Worm (Caenorhabditis elegans) whole organism, late embryonic: ENCODE measurements around the gene rol-8.

Source experiments
- C08G9.2 ChIP-seq: sonication (generic microtip); optimal IDR thresholded peaks from 2 replicates; lab custom pipeline; 2016; ENCODE audit warnings: mild to moderate bottlenecking, missing genetic modification characterization, moderate library complexity, missing compliant biosample characterization
- F13H6.1 ChIP-seq: sonication (generic microtip); optimal IDR thresholded peaks from 2 replicates; lab custom pipeline; 2016; ENCODE audit warnings: missing genetic modification characterization, missing compliant biosample characterization
- K09A11.1 ChIP-seq: sonication (generic microtip); optimal IDR thresholded peaks from 2 replicates; lab custom pipeline; 2017; ENCODE audit warnings: antibody characterized with exemption, mild to moderate bottlenecking, missing genetic modification characterization, missing compliant biosample characterization; ENCODE audit not compliant: insufficient read depth
- Y22D7AL.16 ChIP-seq: sonication (generic microtip); optimal IDR thresholded peaks from 2 replicates; lab custom pipeline; 2016; ENCODE audit warnings: missing genetic modification characterization, missing compliant biosample characterization
- ahr-1 ChIP-seq: sonication (generic microtip); optimal IDR thresholded peaks from 2 replicates; lab custom pipeline; 2016; ENCODE audit warnings: missing genetic modification characterization, missing compliant biosample characterization
- ama-1 ChIP-seq: fragments of 150-350 bp; optimal IDR thresholded peaks from 2 replicates; lab custom pipeline; 2014
- ceh-18 ChIP-seq: sonication (generic microtip); optimal IDR thresholded peaks from 2 replicates; lab custom pipeline; 2016; ENCODE audit warnings: missing genetic modification characterization, missing compliant biosample characterization
- ceh-2 ChIP-seq: sonication (generic microtip); optimal IDR thresholded peaks from 2 replicates; lab custom pipeline; 2016; ENCODE audit warnings: missing genotype, missing genetic modification characterization, missing compliant biosample characterization
- ceh-24 ChIP-seq: sonication (generic microtip); optimal IDR thresholded peaks from 2 replicates; lab custom pipeline; 2016; ENCODE audit warnings: mild to moderate bottlenecking, missing genetic modification characterization, missing compliant biosample characterization
- ceh-30 ChIP-seq: fragments of 150-350 bp; optimal IDR thresholded peaks from 2 replicates; lab custom pipeline; 2014; ENCODE audit warnings: missing biosample characterization, missing genetic modification characterization
- ceh-31 ChIP-seq: sonication (generic microtip); optimal IDR thresholded peaks from 2 replicates; lab custom pipeline; 2016; ENCODE audit warnings: missing genetic modification characterization, missing compliant biosample characterization
- ceh-34 ChIP-seq: sonication (generic microtip); optimal IDR thresholded peaks from 2 replicates; lab custom pipeline; 2016; ENCODE audit warnings: mild to moderate bottlenecking, missing genetic modification characterization, missing compliant biosample characterization
- ceh-45 ChIP-seq: fragments of 200-800 bp; sonication (Bioruptor generic); IDR thresholded peaks from 2 replicates; pipeline ENCODE4 v1.3.6; 2022; ENCODE audit warnings: missing genetic modification reagents, missing genetic modification characterization, missing compliant biosample characterization
- ceh-6 ChIP-seq: fragments of 200-800 bp; sonication (Bioruptor generic); optimal IDR thresholded peaks from 2 replicates; lab custom pipeline; 2018; ENCODE audit warnings: mild to moderate bottlenecking, missing genetic modification characterization, missing compliant biosample characterization
- elt-2 ChIP-seq: sonication (generic microtip); optimal IDR thresholded peaks from 2 replicates; lab custom pipeline; 2016; ENCODE audit warnings: missing genetic modification reagents, missing genetic modification characterization, missing compliant biosample characterization
- ets-4 ChIP-seq: sonication (generic microtip); optimal IDR thresholded peaks from 2 replicates; lab custom pipeline; 2016; ENCODE audit warnings: missing genetic modification characterization, missing compliant biosample characterization
- fkh-10 ChIP-seq: fragments of 150-350 bp; optimal IDR thresholded peaks from 2 replicates; lab custom pipeline; 2014; ENCODE audit warnings: missing biosample characterization, missing genetic modification reagents, missing genetic modification characterization
- fkh-6 ChIP-seq: sonication (generic microtip); optimal IDR thresholded peaks from 2 replicates; lab custom pipeline; 2016; ENCODE audit warnings: missing genetic modification characterization, missing compliant biosample characterization
- gmeb-2 ChIP-seq: sonication (generic microtip); optimal IDR thresholded peaks from 2 replicates; lab custom pipeline; 2016; ENCODE audit warnings: missing genetic modification characterization, inconsistent platforms, missing compliant biosample characterization
- hlh-13 ChIP-seq: fragments of 200-800 bp; sonication (Bioruptor generic); optimal IDR thresholded peaks from 2 replicates; lab custom pipeline; 2018; ENCODE audit warnings: mild to moderate bottlenecking, missing genetic modification characterization, missing compliant biosample characterization
- hlh-15 ChIP-seq: sonication (generic microtip); optimal IDR thresholded peaks from 2 replicates; lab custom pipeline; 2016; ENCODE audit warnings: missing genetic modification characterization, missing compliant biosample characterization
- hlh-30 ChIP-seq: sonication (generic microtip); optimal IDR thresholded peaks from 2 replicates; lab custom pipeline; 2017; ENCODE audit warnings: antibody characterized with exemption, missing genetic modification characterization, missing compliant biosample characterization; ENCODE audit not compliant: insufficient read depth
- hlh-6 ChIP-seq: sonication (generic microtip); optimal IDR thresholded peaks from 2 replicates; lab custom pipeline; 2016; ENCODE audit warnings: missing genotype, missing genetic modification characterization, missing compliant biosample characterization
- lim-6 ChIP-seq: sonication (generic microtip); optimal IDR thresholded peaks from 2 replicates; lab custom pipeline; 2016; ENCODE audit warnings: missing genetic modification characterization, missing compliant biosample characterization
- nfya-1 ChIP-seq: sonication (generic microtip); optimal IDR thresholded peaks from 2 replicates; lab custom pipeline; 2017; ENCODE audit warnings: missing genetic modification characterization, mild to moderate bottlenecking, missing compliant biosample characterization, antibody characterized with exemption, moderate library complexity
- nhr-11 ChIP-seq: fragments of 150-350 bp; optimal IDR thresholded peaks from 2 replicates; lab custom pipeline; 2014; ENCODE audit warnings: missing biosample characterization, missing genetic modification characterization
- nhr-232 ChIP-seq: sonication (generic microtip); optimal IDR thresholded peaks from 2 replicates; lab custom pipeline; 2016; ENCODE audit warnings: missing genetic modification characterization, missing compliant biosample characterization
- pat-9 ChIP-seq: fragments of 200-800 bp; sonication (Bioruptor generic); optimal IDR thresholded peaks from 2 replicates; lab custom pipeline; 2018; ENCODE audit warnings: mild to moderate bottlenecking, missing genetic modification characterization, moderate library complexity, missing compliant biosample characterization
- pha-2 ChIP-seq: sonication (generic microtip); optimal IDR thresholded peaks from 2 replicates; lab custom pipeline; 2017; ENCODE audit warnings: mild to moderate bottlenecking, missing genetic modification characterization, missing compliant biosample characterization
- pqm-1 ChIP-seq: sonication (generic microtip); optimal IDR thresholded peaks from 2 replicates; lab custom pipeline; 2016; ENCODE audit warnings: missing genetic modification characterization, missing compliant biosample characterization
- sdc-2 ChIP-seq: sonication (generic microtip); optimal IDR thresholded peaks from 2 replicates; lab custom pipeline; 2016; ENCODE audit warnings: missing genotype, missing genetic modification characterization, missing compliant biosample characterization
- sox-2 ChIP-seq: fragments of 200-800 bp; sonication (Bioruptor generic); IDR thresholded peaks from 2 replicates; pipeline ENCODE4 v1.3.6; 2022; ENCODE audit warnings: missing genetic modification reagents, missing genetic modification characterization, missing compliant biosample characterization
- ttx-3 ChIP-seq: sonication (generic microtip); optimal IDR thresholded peaks from 2 replicates; lab custom pipeline; 2016; ENCODE audit warnings: missing genetic modification reagents, missing genetic modification characterization, missing compliant biosample characterization
- unc-42 ChIP-seq: sonication (generic microtip); optimal IDR thresholded peaks from 2 replicates; lab custom pipeline; 2016; ENCODE audit warnings: missing genotype, missing genetic modification characterization, missing compliant biosample characterization
- ztf-16 ChIP-seq: sonication (generic microtip); optimal IDR thresholded peaks from 2 replicates; lab custom pipeline; 2017; ENCODE audit warnings: missing genetic modification characterization, missing compliant biosample characterization

The rol-8 gene

ce11 chrII:7570820-7571219 lies 26.9 kb downstream of the rol-8 start:
- TF ChIP-seq ceh-30 (tag; lab: Kevin White, UChicago): no peak
- no peak for TF ChIP-seq ama-1 (lab: Kevin White, UChicago)
- no peak for TF ChIP-seq Y22D7AL.16
- no peak for TF ChIP-seq ceh-31 (tag; lab: Kevin White, UChicago)

ce11 chrII:7574143-7574542 lies 30.2 kb downstream of the rol-8 start, which contains the start of gene F35D2.2:
Gene F35D2.2 (plus strand): TSS chrII:7574443.
- no peak for TF ChIP-seq ceh-6 (GFP tag; lab: Kevin White, UChicago)
- no peak for TF ChIP-seq ceh-2
- TF ChIP-seq unc-42 (tag; lab: Kevin White, UChicago): no peak
- no peak for TF ChIP-seq hlh-15 (tag; lab: Kevin White, UChicago)
- no peak for TF ChIP-seq Y22D7AL.16
- no peak for TF ChIP-seq ztf-16 (tag; lab: Kevin White, UChicago)
- no peak for TF ChIP-seq ceh-31 (tag; lab: Kevin White, UChicago)
- TF ChIP-seq pqm-1 (tag; lab: Kevin White, UChicago): no peak

DNA sequence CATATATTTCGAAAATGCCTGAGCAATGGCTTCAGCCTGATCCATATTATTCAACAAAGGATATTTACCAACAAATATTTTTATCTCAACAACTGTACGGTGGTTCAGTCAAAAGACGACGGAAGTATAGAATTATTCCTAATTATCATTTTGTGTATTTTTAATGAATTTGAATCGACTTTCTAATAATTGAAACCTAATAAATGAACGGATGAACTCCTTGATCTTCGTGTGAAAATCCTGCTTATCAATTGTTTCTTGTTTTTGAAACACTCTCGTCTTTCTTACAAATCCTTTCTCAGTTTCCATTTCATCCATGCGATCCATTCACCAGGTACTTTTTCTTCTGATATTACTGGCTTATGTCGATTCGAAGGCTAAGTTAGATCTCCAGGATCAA lies 31.7 kb downstream of the rol-8 start, which contains the start of gene F35D2.1:
Gene F35D2.1 (plus strand): TSS at position 301 of the 400 bp plus-strand sequence.
- TF ChIP-seq fkh-6 (tag; lab: Kevin White, UChicago) (no peak), ceh-2 (no peak), ceh-24 (no peak), ceh-34 (tag; lab: Kevin White, UChicago) (no peak), pqm-1 (tag; lab: Kevin White, UChicago) (no peak), gmeb-2 (tag; lab: Kevin White, UChicago) (no peak), sox-2 (no peak), hlh-6 (tag; lab: Kevin White, UChicago) (no peak), unc-42 (tag; lab: Kevin White, UChicago) (no peak), pat-9 (tag; lab: Kevin White, UChicago) (no peak), ama-1 (lab: Kevin White, UChicago) (no peak), ceh-18 (tag; lab: Kevin White, UChicago) (no peak), pha-2 (tag; lab: Kevin White, UChicago) (no peak), ztf-16 (tag; lab: Kevin White, UChicago) (no peak)

ce11 chrII:7577412-7577811 lies 33.5 kb downstream of the rol-8 start, which contains the start of gene F35D2.6:
Gene F35D2.6 (plus strand): TSS chrII:7577712.
- TF ChIP-seq ceh-45 (GFP tag; lab: Robert Waterston, UW) (no peak), sdc-2 (tag; lab: Kevin White, UChicago) (no peak), ttx-3 (tag; lab: Kevin White, UChicago) (no peak), ahr-1 (tag; lab: Kevin White, UChicago) (no peak), Y22D7AL.16 (no peak), pha-2 (tag; lab: Kevin White, UChicago) (no peak), F13H6.1 (tag; lab: Kevin White, UChicago) (no peak), nhr-11 (tag; lab: Kevin White, UChicago) (no peak)

- TF ChIP-seq hlh-13 (GFP tag; lab: Kevin White, UChicago) (no peak), elt-2 (no peak), hlh-30 (tag; lab: Kevin White, UChicago) (no peak), nhr-232 (no peak), nfya-1 (tag; lab: Kevin White, UChicago) (no peak), ets-4 (tag; lab: Kevin White, UChicago) (no peak), lim-6 (tag; lab: Kevin White, UChicago) (no peak), ttx-3 (tag; lab: Kevin White, UChicago) (no peak), C08G9.2 (tag; lab: Kevin White, UChicago) (no peak), K09A11.1 (tag; lab: Kevin White, UChicago) (no peak), fkh-10 (no peak), pqm-1 (tag; lab: Kevin White, UChicago) (no peak), ceh-31 (tag; lab: Kevin White, UChicago) (no peak), ceh-24 (no peak)
Measured at ce11 chrII:7583555-7583954, 39.6 kb downstream of the rol-8 start, which contains the start of gene mks-3. Gene mks-3 (minus strand): TSS chrII:7583655.
